Fruit fly (Drosophila melanogaster) whole organism: ENCODE data around the gene CG14302.

Experiments
- CG8478 ChIP-seq: fragments of >200 bp; optimal IDR thresholded peaks from 2 replicates; lab custom pipeline; 2018; ENCODE audit warnings: inconsistent platforms
- Dll ChIP-seq: fragments of >200 bp; optimal IDR thresholded peaks from 2 replicates; lab custom pipeline; 2017
- EcR ChIP-seq, 2 experiments: fragments of >200 bp; optimal IDR thresholded peaks; 2 replicates each; lab custom pipeline; 2017; ENCODE audit warnings: missing biosample characterization in 2 of 2, missing genetic modification characterization in 2 of 2, missing genetic modification reagents in 2 of 2
- pan ChIP-seq: fragments of >200 bp; optimal IDR thresholded peaks from 2 replicates; lab custom pipeline; 2017
- psq ChIP-seq: fragments of >200 bp; optimal IDR thresholded peaks from 2 replicates; lab custom pipeline; 2017
- usp ChIP-seq: fragments of >200 bp; optimal IDR thresholded peaks from 2 replicates; lab custom pipeline; 2017; ENCODE audit warnings: missing biosample characterization, missing genetic modification characterization, mixed read lengths

CG14302 gene

dm6 chr3R:18741844-18742187 is 9.3 kb downstream of the CG14302 start:
- TF ChIP-seq pan (lab: Kevin White, UChicago) (peak; percentile 92), EcR (GFP tag; optimal IDR thresholded peaks at IDR 0.05; lab: Kevin White, UChicago) (no peak), Dll (lab: Kevin White, UChicago) (no peak)

DNA sequence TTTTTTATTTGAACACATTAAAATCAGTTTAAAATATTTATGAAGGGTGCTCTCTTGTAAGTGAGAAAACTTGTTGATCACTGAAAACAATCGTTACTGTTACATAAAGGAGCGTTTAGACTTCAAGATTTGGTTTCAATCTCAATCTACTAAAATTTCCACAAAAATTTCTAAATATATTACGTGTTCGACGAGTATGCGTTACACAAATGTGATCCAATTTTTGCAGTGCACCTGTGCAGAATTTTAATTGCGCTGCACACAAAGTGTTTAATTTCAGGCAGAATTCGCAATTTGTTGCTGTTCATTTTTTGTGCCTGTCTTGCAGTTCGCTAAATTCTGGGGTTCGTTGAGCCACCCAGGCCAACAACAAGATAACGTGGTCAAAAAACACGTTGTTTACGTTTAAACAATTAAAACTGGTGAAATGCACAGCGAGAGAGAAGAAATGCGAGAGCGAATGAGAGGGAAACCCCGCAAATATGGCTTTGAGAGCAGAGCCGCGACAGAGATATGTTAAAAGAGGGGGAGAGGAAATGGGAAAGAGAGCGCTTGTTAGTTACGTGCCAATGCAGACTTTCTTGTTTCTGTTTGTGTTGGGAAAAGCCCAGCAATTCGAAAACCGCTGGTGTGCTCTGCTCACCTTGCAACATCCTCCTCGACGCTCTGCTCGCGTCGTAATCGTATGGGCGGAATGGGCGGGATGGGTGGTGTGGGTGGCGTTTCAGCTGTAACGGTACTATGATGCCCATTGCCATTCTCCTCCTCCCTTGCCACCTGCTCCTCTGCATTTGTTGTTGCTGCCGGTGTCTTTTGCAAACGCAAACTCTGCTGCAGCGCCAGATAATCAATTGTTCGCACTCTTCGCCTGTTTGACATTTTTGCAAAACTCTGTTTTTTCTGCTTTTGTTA is 10.1 kb downstream of the CG14302 start:
- TF ChIP-seq CG8478 (lab: Kevin White, UChicago) (no peak), psq (lab: Kevin White, UChicago) (no peak), pan (lab: Kevin White, UChicago) (no peak), Dll (lab: Kevin White, UChicago) (peak; percentile 85), EcR (GFP tag; optimal IDR thresholded peaks at IDR 0.05; lab: Kevin White, UChicago) (no peak), usp (GFP tag; lab: Kevin White, UChicago) (no peak)

- no peak for TF ChIP-seq pan (lab: Kevin White, UChicago)
- no peak for TF ChIP-seq usp (GFP tag; lab: Kevin White, UChicago)
- no peak for TF ChIP-seq psq (lab: Kevin White, UChicago)
- no peak for TF ChIP-seq EcR (GFP tag; optimal IDR thresholded peaks at IDR 0.05; lab: Kevin White, UChicago)
- no peak for TF ChIP-seq CG8478 (lab: Kevin White, UChicago)
- no peak for TF ChIP-seq Dll (lab: Kevin White, UChicago)
Observed at dm6 chr3R:18743270-18743922, 10.9 kb downstream of the CG14302 start, which contains the start of gene Mekk1. Gene Mekk1, minus strand, starts transcription at chr3R:18743594.

- TF ChIP-seq CG8478 (lab: Kevin White, UChicago) (no peak), psq (lab: Kevin White, UChicago) (no peak), pan (lab: Kevin White, UChicago) (no peak), EcR (GFP tag; optimal IDR thresholded peaks at IDR 0.05; lab: Kevin White, UChicago) (no peak), Dll (lab: Kevin White, UChicago) (no peak), usp (GFP tag; lab: Kevin White, UChicago) (no peak)
Observed at dm6 chr3R:18745961-18746468, 13.5 kb downstream of the CG14302 start, which contains the start of the genes PGS1 and gwl. Gene PGS1, minus strand, starts transcription at chr3R:18746041. Gene gwl, plus strand, starts transcription at chr3R:18746370.

DNA sequence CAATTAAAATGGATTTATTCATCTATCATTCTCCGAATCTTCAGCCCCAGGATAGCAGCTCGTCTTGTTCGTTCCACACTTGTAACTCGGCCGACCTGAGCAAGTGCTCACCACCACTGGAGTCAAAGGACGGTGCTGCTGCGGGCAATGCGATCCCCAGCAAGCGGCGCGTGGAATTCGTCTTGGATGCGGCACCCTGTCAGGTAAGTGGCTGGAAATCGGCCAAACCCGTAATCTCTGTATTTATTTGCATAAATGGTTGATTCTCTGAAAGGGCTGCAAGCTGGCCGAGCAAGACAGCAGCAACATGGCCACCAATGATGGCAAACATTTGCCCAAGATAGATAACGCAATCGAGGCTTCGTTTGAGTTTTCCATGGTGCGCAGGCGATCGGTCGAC is 15.6 kb downstream of the CG14302 start:
- TF ChIP-seq Dll (lab: Kevin White, UChicago) = no peak
- TF ChIP-seq EcR (GFP tag; optimal IDR thresholded peaks at IDR 0.05; lab: Kevin White, UChicago) = no peak
- no peak for TF ChIP-seq usp (GFP tag; lab: Kevin White, UChicago)
- no peak for TF ChIP-seq pan (lab: Kevin White, UChicago)
- no peak for TF ChIP-seq psq (lab: Kevin White, UChicago)
- TF ChIP-seq CG8478 (lab: Kevin White, UChicago) = no peak

DNA sequence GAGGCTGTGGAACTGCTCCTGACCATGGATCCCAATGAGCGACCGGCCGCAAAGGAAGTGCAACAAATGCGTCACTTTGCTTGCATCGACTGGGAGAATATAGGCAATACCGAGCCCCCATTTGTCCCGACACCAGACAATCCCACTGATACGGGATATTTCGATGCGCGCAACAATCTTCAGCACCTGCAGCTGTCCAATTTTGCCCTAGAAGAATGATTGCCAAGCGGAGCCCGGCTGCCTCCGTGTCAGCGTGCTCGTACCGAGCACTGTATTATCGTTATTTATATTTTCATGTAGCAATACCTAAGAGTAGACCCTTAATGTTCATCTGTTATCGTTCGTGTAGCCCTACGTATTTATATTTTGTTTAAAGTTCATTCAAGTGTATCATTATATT is 17.3 kb downstream of the CG14302 start:
- TF ChIP-seq psq (lab: Kevin White, UChicago) (no peak), Dll (lab: Kevin White, UChicago) (no peak)

- TF ChIP-seq CG8478 (lab: Kevin White, UChicago) (no peak), EcR (GFP tag; optimal IDR thresholded peaks at IDR 0.05; lab: Kevin White, UChicago) (no peak), pan (lab: Kevin White, UChicago) (no peak), usp (GFP tag; lab: Kevin White, UChicago) (no peak), Dll (lab: Kevin White, UChicago) (no peak), psq (lab: Kevin White, UChicago) (no peak)
Observed at dm6 chr3R:18758548-18759257, 26.2 kb downstream of the CG14302 start, which contains the start of gene Epg5. Gene Epg5, minus strand, starts transcription at chr3R:18758873.
